Worm (Caenorhabditis elegans) whole organism, young adult: ENCODE measurements around the gene F09C8.1.
A peak's percentile ranks its signal among the peaks of the same experiment; 100 is the strongest.

Source experiments
- B0035.1 ChIP-seq: sonication (generic microtip); optimal IDR thresholded peaks from 2 replicates; lab custom pipeline; 2016; ENCODE audit warnings: missing genetic modification characterization, mild to moderate bottlenecking, missing compliant biosample characterization, missing genotype, missing genetic modification reagents
- B0261.1 ChIP-seq: sonication (generic microtip); optimal IDR thresholded peaks from 2 replicates; lab custom pipeline; 2016; ENCODE audit warnings: mild to moderate bottlenecking, missing genetic modification characterization, moderate library complexity, missing compliant biosample characterization
- B0336.3 ChIP-seq: fragments of 200-800 bp; sonication (Bioruptor generic); IDR thresholded peaks from 2 replicates; pipeline ENCODE4 v1.3.6; 2022; ENCODE audit warnings: missing genetic modification characterization, missing compliant biosample characterization
- C17E4.6 ChIP-seq: fragments of 200-800 bp; sonication (Bioruptor generic); IDR thresholded peaks from 2 replicates; pipeline ENCODE4 v1.3.6; 2022; ENCODE audit warnings: missing genetic modification reagents, missing genetic modification characterization, missing compliant biosample characterization
- F33H1.4 ChIP-seq: fragments of 200-800 bp; sonication (Bioruptor generic); IDR thresholded peaks from 2 replicates; pipeline ENCODE4 v1.3.6; 2022; ENCODE audit warnings: missing genetic modification reagents, missing genetic modification characterization, missing compliant biosample characterization
- F49E8.2 ChIP-seq: sonication (generic microtip); optimal IDR thresholded peaks from 3 replicates; lab custom pipeline; 2017; ENCODE audit warnings: missing genetic modification characterization, mild to moderate bottlenecking, missing compliant biosample characterization, antibody characterized with exemption, moderate library complexity; ENCODE audit not compliant: insufficient read depth
- F55B11.4 ChIP-seq: sonication (generic microtip); optimal IDR thresholded peaks from 2 replicates; lab custom pipeline; 2016; ENCODE audit warnings: missing compliant biosample characterization, missing genetic modification characterization, borderline replicate concordance; ENCODE audit not compliant: insufficient read depth
- F57A8.1 ChIP-seq: fragments of 200-800 bp; sonication (Bioruptor generic); optimal IDR thresholded peaks from 2 replicates; lab custom pipeline; 2018; ENCODE audit warnings: mild to moderate bottlenecking, missing genetic modification characterization, moderate library complexity, missing compliant biosample characterization
- K12H6.12 ChIP-seq: fragments of 200-800 bp; sonication (Bioruptor generic); optimal IDR thresholded peaks from 2 replicates; lab custom pipeline; 2018; ENCODE audit warnings: mild to moderate bottlenecking, missing genetic modification characterization, missing compliant biosample characterization
- T26A5.8 ChIP-seq: sonication (generic microtip); optimal IDR thresholded peaks from 2 replicates; lab custom pipeline; 2016; ENCODE audit warnings: missing genetic modification characterization, missing compliant biosample characterization
- Y53F4B.3 ChIP-seq: fragments of 200-800 bp; sonication (Bioruptor generic); IDR thresholded peaks from 2 replicates; pipeline ENCODE4 v1.3.6; 2022; ENCODE audit warnings: missing genetic modification reagents, missing genetic modification characterization, missing compliant biosample characterization
- Y95B8A.8 ChIP-seq: fragments of 200-800 bp; sonication (Bioruptor generic); IDR thresholded peaks from 2 replicates; pipeline ENCODE4 v1.3.6; 2022; ENCODE audit warnings: missing genetic modification reagents, missing genetic modification characterization, missing compliant biosample characterization
- aptf-3 ChIP-seq: fragments of 200-800 bp; sonication (Bioruptor generic); IDR thresholded peaks from 2 replicates; pipeline ENCODE4 v1.3.6; 2022; ENCODE audit warnings: missing genetic modification characterization, missing compliant biosample characterization
- athp-1 ChIP-seq: sonication (generic microtip); optimal IDR thresholded peaks from 2 replicates; lab custom pipeline; 2017; ENCODE audit warnings: mild to moderate bottlenecking, missing genetic modification characterization, missing compliant biosample characterization
- attf-3 ChIP-seq: fragments of 200-800 bp; sonication (Bioruptor generic); conservative IDR thresholded peaks from 2 replicates; pipeline ENCODE4 v1.3.6; 2022; ENCODE audit warnings: missing genetic modification reagents, missing genetic modification characterization, missing compliant biosample characterization
- attf-5 ChIP-seq: fragments of 200-800 bp; sonication (Bioruptor generic); optimal IDR thresholded peaks from 2 replicates; lab custom pipeline; 2018; ENCODE audit warnings: mild to moderate bottlenecking, missing genetic modification characterization, missing compliant biosample characterization
- attf-6 ChIP-seq: fragments of 200-800 bp; sonication (Bioruptor generic); IDR thresholded peaks from 2 replicates; pipeline ENCODE4 v1.3.6; 2022; ENCODE audit warnings: missing genetic modification reagents, missing genetic modification characterization, missing compliant biosample characterization
- bed-1 ChIP-seq: fragments of 200-800 bp; sonication (Bioruptor generic); IDR thresholded peaks from 2 replicates; pipeline ENCODE4 v1.3.6; 2022; ENCODE audit warnings: missing genetic modification reagents, missing genetic modification characterization, missing compliant biosample characterization
- ceh-40 ChIP-seq: fragments of 200-800 bp; sonication (Bioruptor generic); IDR thresholded peaks from 2 replicates; pipeline ENCODE4 v1.3.6; 2022; ENCODE audit warnings: missing genetic modification characterization, missing compliant biosample characterization
- ceh-58 ChIP-seq: fragments of 200-800 bp; sonication (Bioruptor generic); IDR thresholded peaks from 2 replicates; pipeline ENCODE4 v1.3.6; 2022; ENCODE audit warnings: missing genetic modification characterization, missing compliant biosample characterization
- ceh-79 ChIP-seq: sonication (generic microtip); optimal IDR thresholded peaks from 2 replicates; lab custom pipeline; 2017; ENCODE audit warnings: mild to moderate bottlenecking, missing genetic modification characterization, missing compliant biosample characterization
- die-1 ChIP-seq: sonication (generic microtip); optimal IDR thresholded peaks from 2 replicates; lab custom pipeline; 2016; ENCODE audit warnings: missing genotype, mild to moderate bottlenecking, missing genetic modification characterization, missing compliant biosample characterization
- dpff-1 ChIP-seq: sonication (generic microtip); optimal IDR thresholded peaks from 2 replicates; lab custom pipeline; 2017; ENCODE audit warnings: mild to moderate bottlenecking, missing genetic modification characterization, missing compliant biosample characterization
- egrh-3 ChIP-seq: fragments of 200-800 bp; sonication (Bioruptor generic); IDR thresholded peaks from 2 replicates; pipeline ENCODE4 v1.3.6; 2022; ENCODE audit warnings: missing genetic modification reagents, missing genetic modification characterization, missing compliant biosample characterization
- ets-4 ChIP-seq: fragments of 200-800 bp; sonication (Bioruptor generic); optimal IDR thresholded peaks from 2 replicates; lab custom pipeline; 2018; ENCODE audit warnings: mild to moderate bottlenecking, missing genetic modification characterization, missing compliant biosample characterization
- hlh-26 ChIP-seq: fragments of 200-800 bp; sonication (Bioruptor generic); conservative IDR thresholded peaks from 2 replicates; pipeline ENCODE4 v1.3.6; 2022; ENCODE audit warnings: missing genetic modification reagents, missing genetic modification characterization, missing compliant biosample characterization
- lag-1 ChIP-seq: fragments of 200-800 bp; sonication (Bioruptor generic); IDR thresholded peaks from 2 replicates; pipeline ENCODE4 v1.3.6; 2022; ENCODE audit warnings: missing genetic modification reagents, missing genetic modification characterization, missing compliant biosample characterization
- let-526 ChIP-seq: fragments of 200-800 bp; sonication (Bioruptor generic); IDR thresholded peaks from 2 replicates; pipeline ENCODE4 v1.3.6; 2022; ENCODE audit warnings: missing genetic modification reagents, missing genetic modification characterization, missing compliant biosample characterization
- lin-35 ChIP-seq, 3 experiments: fragments of 150-350 bp in 2 of 3; sonication (generic microtip) in 1 of 3; optimal IDR thresholded peaks; 2 replicates each; lab custom pipeline; 2014 to 2018; ENCODE audit warnings: missing biosample characterization in 3 of 3, missing genetic modification characterization in 3 of 3, missing genetic modification reagents in 3 of 3
- lir-1 ChIP-seq: fragments of 200-800 bp; sonication (Bioruptor generic); conservative IDR thresholded peaks from 2 replicates; pipeline ENCODE4 v1.3.6; 2022; ENCODE audit warnings: missing genetic modification reagents, missing genetic modification characterization, missing compliant biosample characterization
- lsl-1 ChIP-seq: fragments of 200-800 bp; sonication (Bioruptor generic); optimal IDR thresholded peaks from 2 replicates; lab custom pipeline; 2018; ENCODE audit warnings: mild to moderate bottlenecking, missing genetic modification characterization, moderate library complexity, missing compliant biosample characterization
- madf-8 ChIP-seq: fragments of 200-800 bp; sonication (Bioruptor generic); conservative IDR thresholded peaks from 2 replicates; pipeline ENCODE4 v1.3.6; 2022; ENCODE audit warnings: missing genetic modification reagents, missing genetic modification characterization, missing compliant biosample characterization
- mcd-1 ChIP-seq: fragments of 200-800 bp; sonication (Bioruptor generic); IDR thresholded peaks from 2 replicates; pipeline ENCODE4 v1.3.6; 2022; ENCODE audit warnings: missing genetic modification reagents, missing genetic modification characterization, missing compliant biosample characterization
- mes-4 ChIP-seq: sonication (generic microtip); optimal IDR thresholded peaks from 2 replicates; lab custom pipeline; 2016; ENCODE audit warnings: missing genotype, missing genetic modification characterization, missing compliant biosample characterization
- nfya-2 ChIP-seq: fragments of 200-800 bp; sonication (Bioruptor generic); IDR thresholded peaks from 2 replicates; pipeline ENCODE4 v1.3.6; 2022; ENCODE audit warnings: missing genetic modification reagents, missing genetic modification characterization, missing compliant biosample characterization
- nhr-80 ChIP-seq: sonication (generic microtip); optimal IDR thresholded peaks from 2 replicates; lab custom pipeline; 2016; ENCODE audit warnings: missing genetic modification characterization, missing compliant biosample characterization
- nhr-90 ChIP-seq: sonication (generic microtip); optimal IDR thresholded peaks from 2 replicates; lab custom pipeline; 2016; ENCODE audit warnings: missing genotype, mild to moderate bottlenecking, missing genetic modification characterization, missing compliant biosample characterization
- repo-1 ChIP-seq: sonication (generic microtip); optimal IDR thresholded peaks from 2 replicates; lab custom pipeline; 2017; ENCODE audit warnings: mild to moderate bottlenecking, missing genetic modification characterization, missing compliant biosample characterization
- snpc-4 ChIP-seq, 5 experiments: fragments of 150-350 bp in 1 of 5; sonication (generic microtip) in 4 of 5; optimal IDR thresholded peaks; 2 replicates each; lab custom pipeline; 2014 to 2018; ENCODE audit warnings: missing genetic modification characterization in 5 of 5, missing biosample characterization in 3 of 5, antibody characterized with exemption in 2 of 5, mild to moderate bottlenecking in 2 of 5, missing compliant biosample characterization in 2 of 5, missing genotype in 2 of 5, moderate library complexity in 2 of 5, missing genetic modification reagents in 1 of 5
- tbx-9 ChIP-seq: sonication (generic microtip); optimal IDR thresholded peaks from 2 replicates; lab custom pipeline; 2016; ENCODE audit warnings: borderline replicate concordance, missing genetic modification characterization, inconsistent platforms, missing compliant biosample characterization
- tlf-1 ChIP-seq: fragments of 200-800 bp; sonication (Bioruptor generic); optimal IDR thresholded peaks from 2 replicates; lab custom pipeline; 2018; ENCODE audit warnings: mild to moderate bottlenecking, missing genetic modification characterization, missing compliant biosample characterization
- unc-130 ChIP-seq: sonication (generic microtip); optimal IDR thresholded peaks from 2 replicates; lab custom pipeline; 2016; ENCODE audit warnings: missing genetic modification reagents, missing genetic modification characterization, missing compliant biosample characterization
- unc-62 ChIP-seq: fragments of 150-350 bp; optimal IDR thresholded peaks from 2 replicates; lab custom pipeline; 2014; ENCODE audit warnings: missing biosample characterization, missing genetic modification reagents, missing genetic modification characterization
- zfh-2 ChIP-seq: fragments of 200-800 bp; sonication (Bioruptor generic); conservative IDR thresholded peaks from 2 replicates; pipeline ENCODE4 v1.3.6; 2022; ENCODE audit warnings: missing genetic modification reagents, missing genetic modification characterization, missing compliant biosample characterization
- zim-3 ChIP-seq: sonication (generic microtip); optimal IDR thresholded peaks from 2 replicates; lab custom pipeline; 2017; ENCODE audit warnings: mild to moderate bottlenecking, missing genetic modification characterization, moderate library complexity, missing compliant biosample characterization
- ztf-18 ChIP-seq: sonication (generic microtip); optimal IDR thresholded peaks from 2 replicates; lab custom pipeline; 2016; ENCODE audit warnings: missing genotype, mild to moderate bottlenecking, missing genetic modification characterization, missing compliant biosample characterization
- ztf-22 ChIP-seq: fragments of 200-800 bp; sonication (Bioruptor generic); optimal IDR thresholded peaks from 2 replicates; lab custom pipeline; 2018; ENCODE audit warnings: mild to moderate bottlenecking, missing genetic modification characterization, moderate library complexity, missing compliant biosample characterization
- ztf-6 ChIP-seq: fragments of 200-800 bp; sonication (Bioruptor generic); IDR thresholded peaks from 2 replicates; pipeline ENCODE4 v1.3.6; 2022; ENCODE audit warnings: missing genetic modification reagents, missing genetic modification characterization, missing compliant biosample characterization

F09C8.1 gene

ce11 chrX:16209660-16210059, 46.3 kb upstream of the F09C8.1 start (continued):
- TF ChIP-seq zfh-2 (GFP tag; lab: Robert Waterston, UW) (peak; percentile 68), ceh-40 (GFP tag; lab: Robert Waterston, UW) (peak; percentile 80), ztf-6 (peak; percentile 87; the same call in 1 of the 2 replicates), aptf-3 (GFP tag; lab: Robert Waterston, UW) (peak; percentile 76; the same call in 1 of the 2 replicates), repo-1 (peak; percentile 92), B0336.3 (GFP tag; lab: Robert Waterston, UW) (peak; percentile 86), unc-130 (peak; percentile 41), ztf-18 (tag; lab: Kevin White, UChicago) (peak; percentile 59), T26A5.8 (tag; lab: Kevin White, UChicago) (peak; percentile 91), F57A8.1 (GFP tag; lab: Kevin White, UChicago) (peak; percentile 87), lir-1 (peak; percentile 52), lsl-1 (GFP tag; lab: Kevin White, UChicago) (no peak), die-1 (tag; lab: Kevin White, UChicago) (peak; percentile 81), mes-4 (peak; percentile 68), nhr-80 (tag; lab: Kevin White, UChicago) (peak; percentile 54), hlh-26 (no peak), mcd-1 (GFP tag; lab: Robert Waterston, UW) (peak; percentile 81), ceh-58 (GFP tag; lab: Robert Waterston, UW) (peak; percentile 89; the same call in 1 of the 2 replicates), lag-1 (GFP tag; lab: Robert Waterston, UW) (peak; percentile 50; the same call in 1 of the 2 replicates), unc-62 (GFP tag; lab: Kevin White, UChicago) (no peak), madf-8 (GFP tag; lab: Robert Waterston, UW) (peak; percentile 51), egrh-3 (GFP tag; lab: Robert Waterston, UW) (peak; percentile 81), F33H1.4 (GFP tag; lab: Robert Waterston, UW) (0 out of 2 replicates have a peak, but pooled peaks have one; percentile 17), C17E4.6 (peak; percentile 39; the same call in 1 of the 2 replicates), F49E8.2 (tag; lab: Kevin White, UChicago) (peak; percentile 47), Y53F4B.3 (GFP tag; lab: Robert Waterston, UW) (no peak), nhr-90 (tag; lab: Kevin White, UChicago) (peak; percentile 73), F55B11.4 (no peak), bed-1 (0 out of 2 replicates have a peak, but pooled peaks have one; percentile 74), athp-1 (tag; lab: Kevin White, UChicago) (peak; percentile 71), attf-6 (GFP tag; lab: Robert Waterston, UW) (peak; percentile 76; the same call in 1 of the 2 replicates), tlf-1 (peak; percentile 86), zim-3 (tag; lab: Kevin White, UChicago) (peak; percentile 80), let-526 (GFP tag; lab: Robert Waterston, UW) (peak; percentile 67; the same call in 1 of the 2 replicates), lin-35 (GFP tag; optimal IDR thresholded peaks at IDR 0.05; lab: Kevin White, UChicago) (peak in 2 of 3 experiments; percentile 5 to 89), ztf-22 (peak; percentile 53), K12H6.12 (tag; lab: Kevin White, UChicago) (peak; percentile 69), dpff-1 (tag; lab: Kevin White, UChicago) (no peak), nfya-2 (GFP tag; lab: Robert Waterston, UW) (no peak), B0035.1 (tag; lab: Kevin White, UChicago) (peak; percentile 75), attf-3 (GFP tag; lab: Robert Waterston, UW) (peak; percentile 52), ets-4 (peak; percentile 67), tbx-9 (tag; lab: Kevin White, UChicago) (peak; percentile 6), Y95B8A.8 (GFP tag; lab: Robert Waterston, UW) (peak; percentile 57; the same call in 1 of the 2 replicates), ceh-79 (tag; lab: Kevin White, UChicago) (no peak), snpc-4 (GFP tag; optimal IDR thresholded peaks at IDR 0.05; lab: Kevin White, UChicago) (peak; percentile 76), snpc-4 (tag; optimal IDR thresholded peaks at IDR 0.05; lab: Kevin White, UChicago) (peak; percentile 82 to 89 (median 87)), B0261.1 (peak; percentile 99), attf-5 (GFP tag; lab: Kevin White, UChicago) (peak; percentile 40)
